Worm (Caenorhabditis elegans): ENCODE measurements around the gene F53E4.2.
"Not testable (repeated sequence)": the region's sequence is repeated elsewhere in the genome, so short reads cannot be mapped to it uniquely, and the experiment has no call there.

The F53E4.2 gene

DNA sequence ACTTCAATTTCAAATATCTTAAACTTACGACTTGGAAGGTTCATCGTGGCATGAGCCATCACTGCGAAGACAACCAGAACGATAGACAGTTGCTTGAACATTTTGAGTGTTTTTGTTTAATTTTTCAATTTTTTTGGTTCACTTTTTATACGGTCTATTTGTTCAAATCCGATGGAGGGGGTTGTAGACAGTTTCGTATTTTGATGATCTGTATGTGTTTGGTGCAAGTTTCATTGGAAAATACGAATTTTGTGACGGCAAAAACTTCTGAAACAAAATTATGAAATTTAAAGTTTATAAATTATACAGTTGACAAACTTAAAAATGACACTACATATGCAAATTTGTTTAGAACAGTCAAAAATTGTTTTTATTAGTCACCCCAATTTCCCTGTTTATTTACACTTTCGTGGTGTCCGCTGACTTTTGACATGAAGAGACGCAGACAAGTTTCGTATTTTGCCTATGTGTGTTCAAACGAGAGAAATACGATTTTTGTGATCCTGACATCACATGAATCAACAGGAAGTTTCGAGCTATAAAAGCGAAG is 6.6 kb upstream of the F53E4.2 start, which contains the start of the genes C55A1.7 and C55A1.6:
Gene C55A1.7, minus strand, starts transcription at position 101 of the 550 bp plus-strand sequence.
Gene C55A1.6, plus strand, starts transcription at position 500 of the 550 bp plus-strand sequence.
- not testable (repeated sequence) for TF ChIP-seq lim-7 (GFP tag; IDR thresholded peaks at IDR 0.05); attf-4 (tag; optimal IDR thresholded peaks at IDR 0.05); jun-1 (tag; optimal IDR thresholded peaks at IDR 0.05)

DNA sequence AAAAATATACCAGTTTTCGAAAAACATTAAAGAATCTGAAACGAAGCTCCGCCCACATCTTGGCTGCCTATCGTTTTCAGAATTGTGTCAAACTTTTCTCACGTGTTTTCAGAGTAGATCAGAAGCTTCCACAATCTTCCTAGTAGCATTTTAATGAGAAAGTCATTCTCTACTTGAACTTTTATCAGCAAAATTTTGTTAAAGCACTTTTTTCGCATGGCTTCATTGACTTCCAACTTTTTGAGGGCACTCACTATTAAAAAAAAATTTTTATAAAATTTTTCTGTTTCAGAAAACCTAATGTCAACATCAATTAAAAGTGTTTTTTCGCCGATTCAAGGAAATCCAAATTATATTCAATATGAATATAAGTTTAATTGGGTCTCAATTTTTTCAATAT is 4.1 kb upstream of the F53E4.2 start, which contains the start of gene sru-42:
Gene sru-42, plus strand, starts transcription at position 301 of the 400 bp plus-strand sequence.
- TF ChIP-seq fos-1 (tag; optimal IDR thresholded peaks at IDR 0.05) (no peak), spr-3 (GFP tag; optimal IDR thresholded peaks at IDR 0.05) (no peak), nhr-111 (GFP tag; optimal IDR thresholded peaks at IDR 0.05) (no peak)

DNA sequence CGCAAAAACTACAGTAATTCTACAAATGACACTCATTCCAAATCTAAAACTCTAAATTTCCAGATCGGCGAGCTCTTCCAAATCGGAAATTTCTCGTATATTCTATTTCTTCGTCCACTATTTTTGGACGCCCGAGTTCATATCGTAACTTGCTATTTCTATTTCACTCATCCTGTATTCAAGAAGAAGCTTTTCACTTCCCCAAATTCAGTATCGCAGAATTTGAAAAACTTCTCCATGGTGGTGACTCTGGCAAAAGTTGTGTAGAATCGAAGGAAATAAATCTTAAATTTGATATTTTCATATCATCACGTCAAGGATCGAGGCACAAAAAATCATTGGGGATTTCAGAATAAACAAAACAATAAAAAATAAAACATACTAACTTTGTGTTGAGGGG is 2.1 kb upstream of the F53E4.2 start:
- TF ChIP-seq T26A8.4 (GFP tag; IDR thresholded peaks at IDR 0.05) = 0 out of 2 replicates have a peak, but pooled peaks have one; percentile 0
- TF ChIP-seq ama-1 (optimal IDR thresholded peaks at IDR 0.05) = peak; percentile 87
- TF ChIP-seq lim-7 (GFP tag; IDR thresholded peaks at IDR 0.05) = 0 out of 2 replicates have a peak, but pooled peaks have one; percentile 34
- TF ChIP-seq snpc-1.2 (GFP tag; IDR thresholded peaks at IDR 0.05) = 0 out of 2 replicates have a peak, but pooled peaks have one; percentile 47
- TF ChIP-seq egl-27 (tag; optimal IDR thresholded peaks at IDR 0.05) = no peak
- 0 out of 2 replicates have a peak, but pooled peaks have one; percentile 44 for TF ChIP-seq egl-43 (GFP tag; IDR thresholded peaks at IDR 0.05)

DNA sequence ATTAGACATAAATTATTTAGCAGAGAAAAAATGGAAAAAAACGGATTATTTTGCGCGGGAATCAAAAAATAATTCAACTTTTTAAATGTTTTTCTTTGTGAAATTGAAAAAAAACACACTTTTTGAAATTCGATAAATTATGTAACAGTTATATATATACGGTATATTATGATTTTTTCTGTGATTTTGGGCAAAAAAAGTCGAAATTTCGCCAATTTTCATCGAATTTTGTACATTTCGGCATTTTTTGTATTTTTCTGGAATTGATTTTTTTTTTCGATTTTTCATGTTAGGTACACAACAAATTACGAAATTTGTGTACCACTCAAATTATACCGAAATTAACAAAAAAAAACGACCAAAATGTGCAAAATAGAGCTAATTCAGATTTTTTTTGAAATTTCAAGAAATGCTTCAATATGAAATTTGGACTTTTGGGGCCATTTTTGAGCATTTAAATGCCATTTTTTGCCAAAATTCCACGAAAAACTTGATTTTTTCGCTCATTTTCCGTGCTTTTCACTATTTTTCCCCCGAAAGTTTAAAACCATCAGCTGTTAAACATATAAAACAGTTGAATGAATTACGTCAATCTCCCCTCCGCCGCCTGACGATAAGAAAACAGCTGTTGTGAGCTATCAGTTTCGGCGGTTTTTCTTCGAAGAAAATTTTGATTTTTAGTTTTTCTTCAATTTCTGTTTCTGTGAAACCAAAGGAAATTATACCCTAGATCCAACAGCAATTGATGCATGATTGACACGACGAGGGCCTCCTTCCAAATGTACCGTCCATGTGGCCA is 4.2 kb downstream of the F53E4.2 start:
- TF ChIP-seq duxl-1 (tag; optimal IDR thresholded peaks at IDR 0.05; ENCODE audit: poor library complexity) (no peak), daf-8 (GFP tag; IDR thresholded peaks at IDR 0.05) (no peak), T26A8.4 (GFP tag; IDR thresholded peaks at IDR 0.05) (no peak), aha-1 (tag) (peak; percentile 98), ctbp-1 (GFP tag; IDR thresholded peaks at IDR 0.05) (no peak), nhr-42 (GFP tag; IDR thresholded peaks at IDR 0.05) (no peak), arid-1 (GFP tag; conservative IDR thresholded peaks at IDR 0.05) (no peak), hif-1 (tag; optimal IDR thresholded peaks at IDR 0.05) (no peak), hlh-11 (tag; optimal IDR thresholded peaks at IDR 0.05) (peak; percentile 49), sdz-12 (GFP tag; optimal IDR thresholded peaks at IDR 0.05) (no peak), ceh-20 (GFP tag; IDR thresholded peaks at IDR 0.05) (no peak), F10B5.3 (tag; optimal IDR thresholded peaks at IDR 0.05) (no peak), daf-19 (GFP tag; conservative IDR thresholded peaks at IDR 0.05) (no peak), mep-1 (tag; optimal IDR thresholded peaks at IDR 0.05) (no peak), Y48G9A.11 (GFP tag; IDR thresholded peaks at IDR 0.05) (no peak), nhr-11 (tag; optimal IDR thresholded peaks at IDR 0.05) (peak; percentile 4), dmd-6 (GFP tag; IDR thresholded peaks at IDR 0.05) (peak; percentile 49), dmd-9 (GFP tag; IDR thresholded peaks at IDR 0.05) (no peak)

DNA sequence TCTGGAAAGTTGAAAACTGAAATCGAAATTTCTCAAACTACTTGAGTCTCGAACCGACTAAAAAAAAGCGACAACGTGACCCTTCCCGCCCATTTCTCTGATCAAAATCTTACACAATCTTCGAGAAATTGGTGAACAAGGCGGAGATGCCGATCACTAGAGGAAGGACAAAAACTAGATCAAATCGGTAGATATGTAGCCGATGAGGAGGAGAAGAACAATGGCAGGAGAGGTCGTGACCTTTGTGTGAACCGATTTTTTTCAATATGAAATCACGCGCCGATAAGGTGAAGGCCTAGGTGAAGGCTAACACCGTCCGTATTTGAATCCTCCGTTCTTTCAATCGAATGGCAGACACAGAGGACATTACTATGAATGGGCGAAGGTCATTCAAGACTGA is 6.8 kb downstream of the F53E4.2 start:
- peak; percentile 20 for TF ChIP-seq nhr-28 (tag; optimal IDR thresholded peaks at IDR 0.05)
- no peak for TF ChIP-seq F10B5.3 (tag; optimal IDR thresholded peaks at IDR 0.05)
- no peak for TF ChIP-seq daf-12 (tag; optimal IDR thresholded peaks at IDR 0.05)
- peak; percentile 55 for TF ChIP-seq hlh-30 (tag; optimal IDR thresholded peaks at IDR 0.05; ENCODE audit: insufficient read depth)
- peak; percentile 44 for TF ChIP-seq mep-1 (tag; optimal IDR thresholded peaks at IDR 0.05)
- TF ChIP-seq nhr-25 (tag; optimal IDR thresholded peaks at IDR 0.05; ENCODE audit: borderline replicate concordance, insufficient read depth) = peak; percentile 94
- TF ChIP-seq unc-62 (GFP tag; optimal IDR thresholded peaks at IDR 0.05 in 1 of 2) = peak in 1 of 2 experiments; percentile 97
- TF ChIP-seq unc-62 (tag; optimal IDR thresholded peaks at IDR 0.05) = no peak
- no peak for TF ChIP-seq ceh-62 (tag; optimal IDR thresholded peaks at IDR 0.05)
- TF ChIP-seq nhr-41 (GFP tag; IDR thresholded peaks at IDR 0.05) = 0 out of 2 replicates have a peak, but pooled peaks have one; percentile 6
- TF ChIP-seq daf-19 (GFP tag; conservative IDR thresholded peaks at IDR 0.05) = no peak
- TF ChIP-seq hlh-11 (tag; optimal IDR thresholded peaks at IDR 0.05) = peak; percentile 10
- 0 out of 2 replicates have a peak, but pooled peaks have one; percentile 7 for TF ChIP-seq tra-1 (GFP tag; IDR thresholded peaks at IDR 0.05)
- TF ChIP-seq php-3 (GFP tag; IDR thresholded peaks at IDR 0.05) = no peak
- TF ChIP-seq nhr-237 (tag; optimal IDR thresholded peaks at IDR 0.05) = no peak
- no peak for TF ChIP-seq nhr-42 (GFP tag; IDR thresholded peaks at IDR 0.05)

All from whole organism, L4 larva.